Worm (Caenorhabditis elegans) whole organism, L2 larva: ENCODE measurements around the gene sel-11.

Source experiments
- F13H6.1 ChIP-seq: sonication (generic microtip); optimal IDR thresholded peaks from 2 replicates; lab custom pipeline; 2016; ENCODE audit warnings: missing genetic modification characterization, missing compliant biosample characterization
- egl-27 ChIP-seq: sonication (generic microtip); optimal IDR thresholded peaks from 3 replicates; lab custom pipeline; 2017; ENCODE audit warnings: missing biosample characterization, missing genetic modification reagents, missing genetic modification characterization
- elt-3 ChIP-seq: sonication (generic microtip); optimal IDR thresholded peaks from 2 replicates; lab custom pipeline; 2017; ENCODE audit warnings: missing biosample characterization, missing genetic modification characterization
- fos-1 ChIP-seq: fragments of 150-350 bp; optimal IDR thresholded peaks from 2 replicates; lab custom pipeline; 2014; ENCODE audit warnings: missing biosample characterization, missing genetic modification characterization
- lin-13 ChIP-seq: fragments of 150-350 bp; optimal IDR thresholded peaks from 2 replicates; lab custom pipeline; 2014; ENCODE audit warnings: missing biosample characterization, missing genetic modification reagents, missing genetic modification characterization
- nhr-11 ChIP-seq: fragments of 150-350 bp; optimal IDR thresholded peaks from 2 replicates; lab custom pipeline; 2014; ENCODE audit warnings: missing biosample characterization, missing genetic modification characterization
- nhr-23 ChIP-seq: fragments of 150-350 bp; optimal IDR thresholded peaks from 2 replicates; lab custom pipeline; 2014; ENCODE audit warnings: missing biosample characterization, missing genetic modification reagents, missing genetic modification characterization
- nhr-6 ChIP-seq: fragments of 150-350 bp; optimal IDR thresholded peaks from 2 replicates; lab custom pipeline; 2014; ENCODE audit warnings: missing biosample characterization, missing genetic modification characterization
- snpc-4 ChIP-seq: fragments of 150-350 bp; optimal IDR thresholded peaks from 2 replicates; lab custom pipeline; 2014; ENCODE audit warnings: missing biosample characterization, missing genetic modification characterization
- ztf-4 ChIP-seq: fragments of 150-350 bp; optimal IDR thresholded peaks from 2 replicates; lab custom pipeline; 2014; ENCODE audit warnings: missing biosample characterization, missing genetic modification characterization

DNA sequence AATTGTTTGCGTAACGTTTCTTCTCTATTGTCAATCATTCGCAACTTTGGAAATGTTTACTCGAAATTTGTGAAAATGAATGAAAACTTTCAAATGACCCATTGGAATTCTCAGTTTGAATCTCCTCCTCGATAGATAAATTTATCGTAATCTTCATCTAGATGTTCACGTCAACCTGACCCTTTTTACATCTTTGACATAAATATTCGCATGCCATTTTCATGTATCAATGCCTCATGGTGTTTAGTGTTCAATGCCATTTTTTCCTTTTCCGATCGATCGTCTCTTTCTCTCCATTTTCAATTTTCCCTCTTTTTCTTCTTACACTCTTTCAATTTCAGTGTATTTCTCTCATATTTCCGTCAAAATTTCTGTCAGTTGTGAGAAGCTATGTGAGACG is 12.2 kb downstream of the sel-11 start:
- TF ChIP-seq snpc-4 = no peak
- no peak for TF ChIP-seq egl-27 (tag; lab: Kevin White, UChicago)
- TF ChIP-seq nhr-23 (tag; lab: Kevin White, UChicago) = no peak
- TF ChIP-seq ztf-4 = no peak
- no peak for TF ChIP-seq nhr-11 (tag; lab: Kevin White, UChicago)
- TF ChIP-seq lin-13 = no peak
- no peak for TF ChIP-seq F13H6.1 (tag; lab: Kevin White, UChicago)
- no peak for TF ChIP-seq fos-1 (tag; lab: Kevin White, UChicago)
- TF ChIP-seq nhr-6 (tag; lab: Kevin White, UChicago) = no peak
- no peak for TF ChIP-seq elt-3
